Fruit fly (Drosophila melanogaster): Measurements from ENCODE around the gene CG5255.

- no peak for TF ChIP-seq toe (GFP tag; optimal IDR thresholded peaks at IDR 0.05)
- no peak for TF ChIP-seq Crg-1 (GFP tag; optimal IDR thresholded peaks at IDR 0.05)
- no peak for TF ChIP-seq ovo (GFP tag; optimal IDR thresholded peaks at IDR 0.05)
- no peak for TF ChIP-seq CG33017 (tag; optimal IDR thresholded peaks at IDR 0.05)
- TF ChIP-seq CG12768 (GFP tag; optimal IDR thresholded peaks at IDR 0.05): no peak
- no peak for TF ChIP-seq kay (GFP tag; ENCODE audit: borderline replicate concordance)
- TF ChIP-seq CG5204 (GFP tag; optimal IDR thresholded peaks at IDR 0.05): no peak
Observed at dm6 chr3R:17125339-17126044, 12.2 kb upstream of the CG5255 start, which contains the start of gene cher.
